Worm (Caenorhabditis elegans) whole organism, L4 larva: ENCODE data around the gene F46F3.3.

Experiments
- D1046.2 ChIP-seq: fragments of 200-800 bp; sonication (Bioruptor generic); IDR thresholded peaks from 2 replicates; pipeline ENCODE4 v1.3.6; 2022; ENCODE audit warnings: missing genetic modification characterization, missing compliant biosample characterization
- F44E2.7 ChIP-seq: fragments of 200-800 bp; sonication (Bioruptor generic); IDR thresholded peaks from 2 replicates; pipeline ENCODE4 v2.1.2; 2022; ENCODE audit warnings: missing genetic modification characterization, missing compliant biosample characterization
- ama-1 ChIP-seq: fragments of 150-350 bp; optimal IDR thresholded peaks from 2 replicates; lab custom pipeline; 2014; ENCODE audit warnings: inconsistent platforms, mixed read lengths
- daf-12 ChIP-seq: fragments of 150-350 bp; optimal IDR thresholded peaks from 2 replicates; lab custom pipeline; 2014; ENCODE audit warnings: missing biosample characterization, missing genetic modification reagents, missing genetic modification characterization
- fkh-10 ChIP-seq: fragments of 150-350 bp; optimal IDR thresholded peaks from 2 replicates; lab custom pipeline; 2014; ENCODE audit warnings: missing biosample characterization, missing genetic modification reagents, missing genetic modification characterization
- fos-1 ChIP-seq: fragments of 150-350 bp; optimal IDR thresholded peaks from 2 replicates; lab custom pipeline; 2014; ENCODE audit warnings: missing biosample characterization, missing genetic modification characterization
- nhr-111 ChIP-seq: fragments of 200-800 bp; sonication (Bioruptor generic); optimal IDR thresholded peaks from 2 replicates; lab custom pipeline; 2018; ENCODE audit warnings: mild to moderate bottlenecking, missing genetic modification characterization, missing compliant biosample characterization
- nhr-41 ChIP-seq: fragments of 200-800 bp; sonication (Bioruptor generic); IDR thresholded peaks from 2 replicates; pipeline ENCODE4 v1.3.6; 2022; ENCODE audit warnings: missing genetic modification reagents, missing genetic modification characterization, missing compliant biosample characterization
- unc-130 ChIP-seq: sonication (generic microtip); optimal IDR thresholded peaks from 2 replicates; lab custom pipeline; 2016; ENCODE audit warnings: missing genetic modification reagents, missing genetic modification characterization, missing compliant biosample characterization
- unc-62 ChIP-seq, 3 experiments: fragments of 150-350 bp in 1 of 3; sonication (generic microtip); optimal IDR thresholded peaks in 2 of 3; peaks in 1 of 3; 1 replicate in 1 of 3; 2 replicates in 2 of 3; lab custom pipeline; 2014 to 2017; ENCODE audit warnings: missing biosample characterization in 3 of 3, missing genetic modification characterization in 3 of 3, missing genetic modification reagents in 3 of 3, missing genotype in 1 of 3

- TF ChIP-seq nhr-111 (GFP tag; lab: Kevin White, UChicago) (no peak), ama-1 (lab: Kevin White, UChicago) (no peak), unc-130 (GFP tag; lab: Kevin White, UChicago) (no peak), daf-12 (tag; lab: Kevin White, UChicago) (no peak), F44E2.7 (GFP tag; lab: Robert Waterston, UW) (no peak), fos-1 (no peak), unc-62 (GFP tag; optimal IDR thresholded peaks at IDR 0.05 in 1 of 2; lab: Kevin White, UChicago) (no peak), unc-62 (tag; optimal IDR thresholded peaks at IDR 0.05; lab: Kevin White, UChicago) (no peak), D1046.2 (GFP tag; lab: Robert Waterston, UW) (no peak), fkh-10 (GFP tag; lab: Kevin White, UChicago) (no peak), nhr-41 (GFP tag; lab: Robert Waterston, UW) (no peak)
Observed at ce11 chrV:11691553-11691952, 24.3 kb downstream of the F46F3.3 start, which contains the start of gene W05E10.1.
